Worm (Caenorhabditis elegans) whole organism, L4/young adult: Measurements from ENCODE around the gene B0281.1.
"Not testable (repeated sequence)": the region's sequence is repeated elsewhere in the genome, so short reads cannot be mapped to it uniquely, and the experiment has no call there.

Experiments
- W03F9.2 ChIP-seq: fragments of 150-350 bp; optimal IDR thresholded peaks from 2 replicates; lab custom pipeline; 2014; ENCODE audit warnings: missing biosample characterization, missing genetic modification characterization
- dao-5 ChIP-seq: sonication (generic microtip); optimal IDR thresholded peaks from 2 replicates; lab custom pipeline; 2016; ENCODE audit warnings: missing genotype, missing genetic modification characterization, moderate library complexity, missing compliant biosample characterization
- him-1 ChIP-seq: sonication (generic microtip); optimal IDR thresholded peaks from 2 replicates; lab custom pipeline; 2016; ENCODE audit warnings: missing genotype, missing genetic modification reagents, missing genetic modification characterization, missing compliant biosample characterization

Gene B0281.1

DNA sequence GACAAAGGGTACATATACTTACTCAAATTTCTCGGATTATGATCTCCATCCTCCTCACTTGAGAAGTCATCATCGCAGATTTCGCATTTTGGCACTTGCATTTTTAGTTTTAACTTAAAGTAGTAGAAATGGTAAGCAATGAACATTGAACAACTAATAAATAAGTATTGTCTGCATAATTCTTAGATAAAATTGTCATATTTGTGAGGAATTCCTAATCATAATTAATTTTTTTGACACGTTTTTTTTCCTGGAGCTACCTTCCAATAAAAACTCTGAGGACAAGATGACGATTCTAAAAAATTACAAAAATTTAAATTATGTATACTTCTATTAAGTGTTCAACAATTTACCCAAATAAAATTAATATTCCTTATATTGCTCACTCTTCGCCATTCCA lies at the start of gene B0281.1, which contains the start of gene trim-21:
Gene B0281.1, plus strand, starts transcription at position 321 of the 400 bp plus-strand sequence.
Gene trim-21, minus strand, starts transcription at position 101 of the 400 bp plus-strand sequence.
- no peak for TF ChIP-seq dao-5 (tag; lab: Kevin White, UChicago)
- no peak for TF ChIP-seq W03F9.2 (tag; lab: Kevin White, UChicago)
- TF ChIP-seq him-1, result no peak

DNA sequence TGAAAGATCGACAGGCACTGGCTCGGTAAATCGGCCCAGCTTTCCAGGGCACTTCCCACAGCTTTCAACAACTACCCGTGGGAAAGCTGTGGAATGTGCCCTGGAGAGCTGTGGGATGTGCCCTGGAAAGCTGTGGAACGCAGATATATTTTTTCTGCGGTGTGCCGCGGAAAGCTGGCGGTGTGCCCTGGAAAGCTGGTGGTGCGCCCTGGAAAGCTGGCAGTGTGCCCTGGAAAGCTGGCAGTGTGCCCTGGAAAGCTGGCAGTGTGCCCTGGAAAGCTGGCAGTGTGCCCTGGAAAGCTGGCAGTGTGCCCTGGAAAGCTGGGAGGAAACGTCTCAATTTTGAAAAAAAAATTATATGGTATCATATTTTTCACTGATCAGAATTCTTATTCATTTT lies 39.1 kb upstream of the B0281.1 start:
- TF ChIP-seq W03F9.2 (tag; lab: Kevin White, UChicago) (no peak), him-1 (no peak), dao-5 (tag; lab: Kevin White, UChicago) (no peak)

- TF ChIP-seq W03F9.2 (tag; lab: Kevin White, UChicago) (no peak), dao-5 (tag; lab: Kevin White, UChicago) (no peak), him-1 (no peak)
Observed at ce11 chrII:2277418-2277817, 35.4 kb upstream of the B0281.1 start, which contains the start of gene K09F6.15. TSS of gene K09F6.15 (minus strand) at chrII:2277518.

DNA sequence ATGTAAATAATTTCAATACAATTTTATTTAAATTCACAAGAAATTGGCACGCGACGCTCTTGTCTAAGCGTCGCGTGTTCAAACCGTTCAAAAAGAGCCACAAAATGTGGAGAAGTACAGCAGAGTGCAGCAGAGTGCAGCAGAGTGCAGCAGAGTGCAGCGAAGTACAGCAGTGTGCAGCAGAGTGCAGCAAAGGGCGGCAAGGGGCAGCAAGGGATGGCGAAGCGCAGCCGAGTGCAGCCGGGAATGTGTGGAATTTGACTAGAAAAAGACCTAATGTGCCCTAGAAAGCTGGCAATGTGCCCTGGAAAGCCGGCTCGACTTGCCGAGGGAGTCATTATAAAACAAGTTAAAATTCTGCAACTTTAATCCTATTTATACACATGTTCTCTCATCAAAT lies 33.6 kb upstream of the B0281.1 start, which contains the start of gene K09F6.6:
Gene K09F6.6, minus strand, starts transcription at position 43 of the 400 bp plus-strand sequence.
- TF ChIP-seq dao-5 (tag; lab: Kevin White, UChicago) (no peak), W03F9.2 (tag; lab: Kevin White, UChicago) (no peak), him-1 (no peak)

ce11 chrII:2279839-2280238 lies 33.0 kb upstream of the B0281.1 start, which contains the start of gene K09F6.11:
TSS of gene K09F6.11 (plus strand) at chrII:2280139.
- no peak for TF ChIP-seq W03F9.2 (tag; lab: Kevin White, UChicago)
- TF ChIP-seq dao-5 (tag; lab: Kevin White, UChicago), result no peak
- TF ChIP-seq him-1, result no peak

DNA sequence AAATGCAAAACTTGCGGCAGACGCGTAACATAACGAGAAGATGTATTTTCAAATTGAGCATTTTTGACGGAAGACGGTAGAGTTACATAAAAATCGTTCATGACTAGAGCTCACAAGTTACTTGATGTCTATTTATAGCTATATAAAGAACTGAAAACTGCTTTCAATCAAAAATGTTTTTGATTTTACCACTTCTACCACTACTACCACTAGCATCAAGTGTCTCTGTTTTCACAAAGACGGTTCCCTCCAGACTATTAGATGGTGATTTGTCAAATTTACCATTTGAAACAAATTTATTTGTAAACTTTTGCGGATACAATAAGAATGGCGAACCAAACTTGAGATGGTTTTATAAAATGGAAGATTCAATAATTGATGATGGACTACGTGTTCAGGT lies 30.3 kb upstream of the B0281.1 start, which contains the start of gene K09F6.9:
Gene K09F6.9, minus strand, starts transcription at position 101 of the 400 bp plus-strand sequence.
- TF ChIP-seq dao-5 (tag; lab: Kevin White, UChicago); him-1; W03F9.2 (tag; lab: Kevin White, UChicago): not testable (repeated sequence)

ce11 chrII:2284703-2285102 lies 28.2 kb upstream of the B0281.1 start:
- TF ChIP-seq him-1, result no peak
- no peak for TF ChIP-seq W03F9.2 (tag; lab: Kevin White, UChicago)
- no peak for TF ChIP-seq dao-5 (tag; lab: Kevin White, UChicago)

- TF ChIP-seq him-1 (no peak), W03F9.2 (tag; lab: Kevin White, UChicago) (no peak), dao-5 (tag; lab: Kevin White, UChicago) (no peak)
Observed at ce11 chrII:2288798-2289197, 24.1 kb upstream of the B0281.1 start, which contains the start of the genes K09F6.10 and K09F6.13. TSS of gene K09F6.10 (minus strand) at chrII:2288883. TSS of gene K09F6.13 (plus strand) at chrII:2289114.

DNA sequence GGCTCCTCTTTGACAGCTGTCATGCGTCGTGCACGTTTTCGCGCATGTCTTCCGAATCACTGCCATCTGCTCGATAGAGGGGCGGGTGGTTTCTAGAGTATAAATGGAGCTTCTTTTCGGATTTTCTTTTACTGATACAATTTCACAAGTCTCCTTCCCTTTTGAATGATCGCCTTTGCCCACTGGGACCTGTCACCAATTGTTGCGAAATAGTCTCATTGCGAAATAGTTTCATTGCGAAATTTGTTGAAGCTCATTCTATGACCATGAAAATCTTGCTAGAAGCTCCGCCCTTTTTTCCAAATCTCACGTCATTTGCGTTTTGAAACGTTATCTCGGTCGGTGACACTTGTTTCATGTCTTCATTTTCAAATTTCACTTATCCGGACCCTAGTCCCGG lies 23.4 kb upstream of the B0281.1 start:
- TF ChIP-seq him-1 (no peak), W03F9.2 (tag; lab: Kevin White, UChicago) (no peak), dao-5 (tag; lab: Kevin White, UChicago) (no peak)

DNA sequence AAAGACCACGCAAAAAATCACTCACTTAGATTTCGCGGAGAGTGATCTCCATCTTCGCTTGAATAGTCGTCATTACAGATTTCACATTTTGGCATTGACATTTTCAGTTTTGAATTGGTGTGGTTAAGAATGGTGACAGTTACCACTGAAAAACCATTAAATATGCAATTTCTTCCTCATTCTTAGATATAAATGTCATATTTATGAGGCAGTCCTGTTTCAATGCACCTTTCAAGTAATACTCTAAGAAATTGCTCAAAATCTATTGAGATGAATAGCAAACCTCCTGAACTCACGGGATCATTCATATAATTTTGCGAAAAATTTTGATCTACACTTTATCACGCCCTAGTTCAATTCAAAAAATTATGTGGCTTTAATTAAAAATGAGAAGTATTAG lies 20.8 kb upstream of the B0281.1 start, which contains the start of gene K09F6.7:
Gene K09F6.7, minus strand, starts transcription at position 101 of the 400 bp plus-strand sequence.
- TF ChIP-seq dao-5 (tag; lab: Kevin White, UChicago) (no peak), W03F9.2 (tag; lab: Kevin White, UChicago) (no peak), him-1 (no peak)

DNA sequence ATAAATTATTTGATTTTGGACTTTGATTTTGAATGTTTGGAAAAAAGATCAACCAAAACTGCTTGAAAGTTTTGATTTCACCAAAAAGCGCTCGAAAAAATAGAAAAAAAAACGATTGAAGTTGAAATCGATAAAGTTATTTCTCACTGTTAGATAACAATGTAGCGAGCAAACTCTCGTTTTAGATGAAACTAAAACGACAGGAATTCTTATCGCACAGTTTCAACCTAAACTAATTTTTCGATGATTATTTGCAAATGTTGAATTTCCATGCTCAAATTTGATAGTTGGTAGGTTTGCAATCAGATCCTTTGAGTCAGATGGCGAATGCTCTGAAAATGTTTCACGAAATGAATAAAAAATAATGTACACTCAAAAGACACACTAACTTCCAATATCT lies 20.3 kb upstream of the B0281.1 start:
- TF ChIP-seq him-1, result no peak
- TF ChIP-seq W03F9.2 (tag; lab: Kevin White, UChicago), result no peak
- no peak for TF ChIP-seq dao-5 (tag; lab: Kevin White, UChicago)

DNA sequence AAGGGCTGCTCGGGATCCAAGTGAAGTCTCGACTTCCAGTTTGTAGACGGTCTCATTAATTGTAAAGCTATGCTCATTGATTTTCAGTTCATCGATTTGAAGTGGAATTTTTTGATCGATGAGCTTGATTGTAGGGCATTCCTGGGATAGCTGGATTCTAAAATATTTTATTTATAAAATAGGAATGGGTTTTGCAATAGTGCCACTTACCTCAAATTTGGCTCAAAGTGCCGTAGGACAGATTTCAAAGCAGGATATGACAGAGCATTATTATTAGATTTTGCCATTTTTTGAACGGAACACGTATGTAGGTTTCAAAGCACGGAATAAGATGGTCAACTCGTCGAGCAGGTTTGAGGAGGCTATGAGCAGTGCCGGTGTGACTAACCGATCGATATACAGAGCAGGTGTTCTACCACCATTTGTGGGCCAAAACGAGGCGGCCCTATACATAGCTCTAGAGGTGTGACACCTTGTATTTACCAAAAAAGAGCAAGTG lies 17.0 kb upstream of the B0281.1 start, which contains the start of gene fbxc-25:
Gene fbxc-25, minus strand, starts transcription at position 449 of the 499 bp plus-strand sequence.
- TF ChIP-seq W03F9.2 (tag; lab: Kevin White, UChicago) (no peak), dao-5 (tag; lab: Kevin White, UChicago) (no peak), him-1 (no peak)

DNA sequence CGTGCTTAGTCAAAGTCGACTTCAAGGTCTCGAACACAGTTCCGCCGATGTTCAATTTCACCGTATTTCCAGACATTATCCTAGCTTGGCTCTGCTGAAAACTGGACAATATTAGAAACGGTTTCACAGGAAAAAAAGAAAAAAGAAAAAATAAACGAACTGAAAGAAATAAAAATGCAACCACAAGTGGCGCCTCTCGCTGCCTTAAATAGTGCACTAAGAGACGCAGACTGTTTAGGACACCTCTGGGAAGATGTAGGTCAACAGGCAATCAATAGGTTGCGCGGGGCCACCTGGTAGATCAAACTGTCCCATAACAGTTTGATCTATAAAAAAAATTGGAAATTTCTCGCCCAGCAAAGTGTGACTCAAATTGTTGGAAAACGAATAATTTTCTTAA lies 14.1 kb upstream of the B0281.1 start, which contains the start of gene B0281.4:
Gene B0281.4, minus strand, starts transcription at position 101 of the 400 bp plus-strand sequence.
- no peak for TF ChIP-seq him-1
- TF ChIP-seq W03F9.2 (tag; lab: Kevin White, UChicago), result no peak
- TF ChIP-seq dao-5 (tag; lab: Kevin White, UChicago), result no peak

DNA sequence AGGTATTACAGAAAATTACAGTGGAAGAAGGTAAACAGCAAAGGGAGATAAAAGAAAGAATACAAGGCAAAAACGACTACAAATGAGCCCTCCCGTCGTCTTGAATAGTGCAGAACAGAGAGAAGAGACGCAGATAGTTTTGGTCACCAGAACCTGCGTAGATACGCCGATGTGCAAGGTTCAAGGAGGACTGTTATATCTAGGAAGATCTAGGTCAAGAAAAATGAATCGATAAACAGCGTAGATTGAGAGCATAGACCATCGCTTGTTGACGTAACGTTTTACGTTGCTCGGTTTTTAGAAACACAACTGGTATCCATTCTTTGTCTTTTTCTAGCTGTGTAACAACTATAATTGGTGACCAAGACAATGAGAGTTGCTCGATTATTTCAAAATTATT lies 12.0 kb upstream of the B0281.1 start, which contains the start of gene B0281.5:
Gene B0281.5, minus strand, starts transcription at position 101 of the 400 bp plus-strand sequence.
- TF ChIP-seq him-1, result no peak
- no peak for TF ChIP-seq W03F9.2 (tag; lab: Kevin White, UChicago)
- no peak for TF ChIP-seq dao-5 (tag; lab: Kevin White, UChicago)
